Worm (Caenorhabditis elegans) whole organism, L1 larva: Measurements from ENCODE around the gene W08E12.7.

ENCODE experiments used
- dpl-1 ChIP-seq, 3 experiments: fragments of 150-350 bp in 2 of 3; sonication (generic microtip) in 1 of 3; optimal IDR thresholded peaks; 2 replicates each; lab custom pipeline; 2014 to 2017; ENCODE audit warnings: missing biosample characterization in 3 of 3, missing genetic modification characterization in 3 of 3, missing genetic modification reagents in 3 of 3
- egl-13 ChIP-seq: sonication (generic microtip); optimal IDR thresholded peaks from 2 replicates; lab custom pipeline; 2016; ENCODE audit warnings: missing genotype, missing genetic modification reagents, missing genetic modification characterization, missing compliant biosample characterization
- nhr-237 ChIP-seq: fragments of 150-350 bp; optimal IDR thresholded peaks from 2 replicates; lab custom pipeline; 2014; ENCODE audit warnings: missing biosample characterization, missing genetic modification characterization

ce11 chrIV:3266841-3267240, 28.1 kb upstream of the W08E12.7 start:
- TF ChIP-seq nhr-237 (tag; lab: Kevin White, UChicago) (no peak), dpl-1 (GFP tag; optimal IDR thresholded peaks at IDR 0.05; lab: Kevin White, UChicago) (no peak), egl-13 (tag; lab: Kevin White, UChicago) (no peak)
